Fruit fly (Drosophila melanogaster): Measurements from ENCODE around the gene CG8087.

The CG8087 gene

dm6 chr3R:14569411-14570107, 5.0 kb upstream of the CG8087 start, which contains the start of gene Cys (continued):
- TF ChIP-seq dysf (GFP tag; IDR thresholded peaks at IDR 0.05): no peak
- TF ChIP-seq grn (GFP tag; optimal IDR thresholded peaks at IDR 0.05): no peak
- no peak for TF ChIP-seq CG8359 (GFP tag; optimal IDR thresholded peaks at IDR 0.05; ENCODE audit: borderline replicate concordance)
- peak; percentile 92 for TF ChIP-seq kah (GFP tag; optimal IDR thresholded peaks at IDR 0.05)
- TF ChIP-seq CG4282 (GFP tag; optimal IDR thresholded peaks at IDR 0.05): no peak
- no peak for TF ChIP-seq psq (GFP tag; optimal IDR thresholded peaks at IDR 0.05)
- no peak for TF ChIP-seq gsb (GFP tag; IDR thresholded peaks at IDR 0.05)
- TF ChIP-seq mirr (GFP tag; optimal IDR thresholded peaks at IDR 0.05): no peak
- TF ChIP-seq ham (GFP tag; IDR thresholded peaks at IDR 0.05): no peak
- no peak for TF ChIP-seq NC2α (GFP tag; optimal IDR thresholded peaks at IDR 0.05)
- TF ChIP-seq vfl (GFP tag; optimal IDR thresholded peaks at IDR 0.05): no peak
- no peak for TF ChIP-seq CG10366 (GFP tag; IDR thresholded peaks at IDR 0.05)
- peak; percentile 13 for TF ChIP-seq her (GFP tag; optimal IDR thresholded peaks at IDR 0.05)
- no peak for TF ChIP-seq CG3726 (GFP tag; IDR thresholded peaks at IDR 0.05)
- no peak for TF ChIP-seq corto (GFP tag; optimal IDR thresholded peaks at IDR 0.05)
- TF ChIP-seq crc (GFP tag; optimal IDR thresholded peaks at IDR 0.05): no peak
- TF ChIP-seq Deaf1 (tag; optimal IDR thresholded peaks at IDR 0.05): no peak
- TF ChIP-seq pb (GFP tag; optimal IDR thresholded peaks at IDR 0.05): no peak
- TF ChIP-seq klu (GFP tag; IDR thresholded peaks at IDR 0.05): no peak
- TF ChIP-seq Camta (GFP tag; optimal IDR thresholded peaks at IDR 0.05): no peak
- TF ChIP-seq CkIIα-i1 (GFP tag; IDR thresholded peaks at IDR 0.05): no peak
- TF ChIP-seq az2 (GFP tag; optimal IDR thresholded peaks at IDR 0.05): no peak
- no peak for TF ChIP-seq CG1024 (GFP tag; IDR thresholded peaks at IDR 0.05)
- TF ChIP-seq PHDP (tag; optimal IDR thresholded peaks at IDR 0.05): peak; percentile 56
- TF ChIP-seq crp (GFP tag; optimal IDR thresholded peaks at IDR 0.05): no peak
- TF ChIP-seq CG12071 (GFP tag; optimal IDR thresholded peaks at IDR 0.05): peak; percentile 5
- TF ChIP-seq CG17361 (GFP tag; IDR thresholded peaks at IDR 0.05): peak; percentile 38; the same call in 2 of the 3 replicates
- no peak for TF ChIP-seq ind (GFP tag; optimal IDR thresholded peaks at IDR 0.05)
- TF ChIP-seq Hey (tag; optimal IDR thresholded peaks at IDR 0.05): no peak
- TF ChIP-seq onecut (GFP tag; IDR thresholded peaks at IDR 0.05): peak; percentile 62
- no peak for TF ChIP-seq YL-1 (GFP tag; optimal IDR thresholded peaks at IDR 0.05)
- TF ChIP-seq CG13296 (GFP tag; optimal IDR thresholded peaks at IDR 0.05): no peak
- TF ChIP-seq Dbx (GFP tag; IDR thresholded peaks at IDR 0.05): no peak; the same call in 2 of the 3 replicates
- no peak for TF ChIP-seq disco-r (GFP tag; optimal IDR thresholded peaks at IDR 0.05)
- TF ChIP-seq ci (GFP tag; IDR thresholded peaks at IDR 0.05): peak; percentile 70; the same call in 2 of the 3 replicates
- no peak for TF ChIP-seq nerfin-2 (GFP tag; IDR thresholded peaks at IDR 0.05; ENCODE audit: partially characterized antibody)
- peak; percentile 55 for TF ChIP-seq CG8281 (tag; optimal IDR thresholded peaks at IDR 0.05)
- peak in 1 of 2 experiments; percentile 18 for TF ChIP-seq Pdp1 (GFP tag; optimal IDR thresholded peaks at IDR 0.05)
- TF ChIP-seq CG17912 (GFP tag; optimal IDR thresholded peaks at IDR 0.05): no peak
- TF ChIP-seq gce (GFP tag; IDR thresholded peaks at IDR 0.05): no peak
- TF ChIP-seq Rx (GFP tag; IDR thresholded peaks at IDR 0.05): no peak
- peak; percentile 19 for TF ChIP-seq unpg (GFP tag; optimal IDR thresholded peaks at IDR 0.05)
- no peak for TF ChIP-seq Ada2b (GFP tag; IDR thresholded peaks at IDR 0.05)
- TF ChIP-seq pita (GFP tag; optimal IDR thresholded peaks at IDR 0.05): no peak
- no peak for TF ChIP-seq TFAM (GFP tag; optimal IDR thresholded peaks at IDR 0.05)
- TF ChIP-seq gsb-n (tag; optimal IDR thresholded peaks at IDR 0.05): no peak
- TF ChIP-seq CG30020 (tag; optimal IDR thresholded peaks at IDR 0.05): no peak
- TF ChIP-seq Trl (optimal IDR thresholded peaks at IDR 0.05): peak; percentile 18 to 43
- TF ChIP-seq Trl (GFP tag; optimal IDR thresholded peaks at IDR 0.05): peak; percentile 51
- no peak for TF ChIP-seq CG9609 (GFP tag; optimal IDR thresholded peaks at IDR 0.05)
- no peak for TF ChIP-seq en (GFP tag; optimal IDR thresholded peaks at IDR 0.05)

Measured in whole organism, embryonic.